Worm (Caenorhabditis elegans) whole organism, late embryonic: ENCODE measurements around the gene ZK355.8.

Experiments
- T23F11.4 ChIP-seq: fragments of 200-800 bp; sonication (Bioruptor generic); optimal IDR thresholded peaks from 2 replicates; lab custom pipeline; 2018; ENCODE audit warnings: mild to moderate bottlenecking, missing genetic modification characterization, missing compliant biosample characterization
- ama-1 ChIP-seq: fragments of 150-350 bp; optimal IDR thresholded peaks from 2 replicates; lab custom pipeline; 2014
- ceh-2 ChIP-seq: sonication (generic microtip); optimal IDR thresholded peaks from 2 replicates; lab custom pipeline; 2016; ENCODE audit warnings: missing genotype, missing genetic modification characterization, missing compliant biosample characterization
- ceh-30 ChIP-seq: fragments of 150-350 bp; optimal IDR thresholded peaks from 2 replicates; lab custom pipeline; 2014; ENCODE audit warnings: missing biosample characterization, missing genetic modification characterization
- dmd-4 ChIP-seq: sonication (generic microtip); optimal IDR thresholded peaks from 2 replicates; lab custom pipeline; 2016; ENCODE audit warnings: borderline replicate concordance, missing genetic modification characterization, missing compliant biosample characterization
- dve-1 ChIP-seq: sonication (generic microtip); optimal IDR thresholded peaks from 2 replicates; lab custom pipeline; 2017; ENCODE audit warnings: antibody characterized with exemption, mild to moderate bottlenecking, missing genetic modification characterization, missing compliant biosample characterization
- hlh-6 ChIP-seq: sonication (generic microtip); optimal IDR thresholded peaks from 2 replicates; lab custom pipeline; 2016; ENCODE audit warnings: missing genotype, missing genetic modification characterization, missing compliant biosample characterization
- pat-9 ChIP-seq: fragments of 200-800 bp; sonication (Bioruptor generic); optimal IDR thresholded peaks from 2 replicates; lab custom pipeline; 2018; ENCODE audit warnings: mild to moderate bottlenecking, missing genetic modification characterization, moderate library complexity, missing compliant biosample characterization
- pqm-1 ChIP-seq: sonication (generic microtip); optimal IDR thresholded peaks from 2 replicates; lab custom pipeline; 2016; ENCODE audit warnings: missing genetic modification characterization, missing compliant biosample characterization
- tbx-7 ChIP-seq: sonication (generic microtip); optimal IDR thresholded peaks from 2 replicates; lab custom pipeline; 2016; ENCODE audit warnings: missing genotype, missing genetic modification characterization, missing compliant biosample characterization

ce11 chrII:2943966-2944365 lies 16.4 kb downstream of the ZK355.8 start, which contains the start of the genes irld-50 and irld-49:
- TF ChIP-seq hlh-6 (tag; lab: Kevin White, UChicago) = no peak
- TF ChIP-seq T23F11.4 = no peak
- no peak for TF ChIP-seq ceh-2
- TF ChIP-seq pqm-1 (tag; lab: Kevin White, UChicago) = no peak
- no peak for TF ChIP-seq dmd-4
- no peak for TF ChIP-seq ceh-30 (tag; lab: Kevin White, UChicago)
- TF ChIP-seq pat-9 (tag; lab: Kevin White, UChicago) = no peak
- no peak for TF ChIP-seq tbx-7 (tag; lab: Kevin White, UChicago)
- no peak for TF ChIP-seq dve-1 (tag; lab: Kevin White, UChicago)
- TF ChIP-seq ama-1 (lab: Kevin White, UChicago) = no peak
